Fruit fly (Drosophila melanogaster) whole organism, embryonic: ENCODE measurements around the gene CG5377.

Source experiments
- Awh ChIP-seq: fragments of 200-800 bp; sonication (Bioruptor generic); IDR thresholded peaks from 2 replicates; pipeline ENCODE4, ENCODE4 v1.3.6; 2022; ENCODE audit warnings: missing biosample characterization, missing genetic modification characterization
- C15 ChIP-seq: fragments of 200-800 bp; sonication (Bioruptor generic); IDR thresholded peaks from 3 replicates; pipeline ENCODE4 v1.3.6; 2022; ENCODE audit warnings: missing biosample characterization, missing genetic modification characterization
- CG10462 ChIP-seq: fragments of 200-800 bp; sonication (Bioruptor generic); optimal IDR thresholded peaks from 2 replicates; lab custom pipeline; 2016; ENCODE audit warnings: missing biosample characterization, missing genetic modification characterization
- CG10543 ChIP-seq: fragments of 200-800 bp; sonication (Bioruptor generic); optimal IDR thresholded peaks from 3 replicates; lab custom pipeline; 2017; ENCODE audit warnings: missing biosample characterization, mild to moderate bottlenecking, missing genetic modification characterization, moderate library complexity
- CG11560 ChIP-seq: fragments of 200-800 bp; sonication (Bioruptor generic); IDR thresholded peaks from 3 replicates; pipeline ENCODE4 v1.3.6; 2022; ENCODE audit warnings: missing biosample characterization, missing genetic modification characterization
- CG13775 ChIP-seq: fragments of 200-800 bp; sonication (Bioruptor generic); optimal IDR thresholded peaks from 3 replicates; lab custom pipeline; 2017; ENCODE audit warnings: missing biosample characterization, mild to moderate bottlenecking, missing genetic modification characterization
- CG14050 ChIP-seq: fragments of 200-800 bp; sonication (Bioruptor generic); IDR thresholded peaks from 3 replicates; pipeline ENCODE4 v1.3.6; 2022; ENCODE audit warnings: missing biosample characterization, missing genetic modification characterization
- CG17612 ChIP-seq: fragments of 200-800 bp; sonication (Bioruptor generic); IDR thresholded peaks from 2 replicates; pipeline ENCODE4 v1.3.6; 2022; ENCODE audit warnings: missing biosample characterization, missing genetic modification characterization
- CG31224 ChIP-seq: fragments of 200-800 bp; sonication (Bioruptor generic); IDR thresholded peaks from 2 replicates; pipeline ENCODE4 v1.3.6; 2022; ENCODE audit warnings: missing biosample characterization, missing genetic modification characterization
- CG3163 ChIP-seq: fragments of 200-800 bp; sonication (Bioruptor generic); optimal IDR thresholded peaks from 3 replicates; lab custom pipeline; 2016; ENCODE audit warnings: missing biosample characterization, missing genetic modification characterization
- CG32532 ChIP-seq: fragments of 200-800 bp; sonication (Bioruptor generic); IDR thresholded peaks from 2 replicates; pipeline ENCODE4 v1.3.6; 2022; ENCODE audit warnings: missing biosample characterization, missing genetic modification characterization
- CG32772 ChIP-seq: fragments of 200-800 bp; sonication (Bioruptor generic); IDR thresholded peaks from 2 replicates; pipeline ENCODE4 v1.3.6; 2022; ENCODE audit warnings: missing biosample characterization, missing genetic modification characterization
- CG4617 ChIP-seq: fragments of 200-800 bp; sonication (Bioruptor generic); optimal IDR thresholded peaks from 3 replicates; lab custom pipeline; 2016; ENCODE audit warnings: missing biosample characterization, missing genetic modification characterization, borderline replicate concordance
- CG4820 ChIP-seq: fragments of 200-800 bp; sonication (Bioruptor generic); optimal IDR thresholded peaks from 3 replicates; lab custom pipeline; 2016; ENCODE audit warnings: missing biosample characterization, missing genetic modification characterization
- CG6654 ChIP-seq: fragments of 200-800 bp; sonication (Bioruptor generic); optimal IDR thresholded peaks from 2 replicates; lab custom pipeline; 2017; ENCODE audit warnings: missing biosample characterization, mild to moderate bottlenecking, missing genetic modification characterization
- CG6689 ChIP-seq: fragments of 200-800 bp; sonication (Bioruptor generic); IDR thresholded peaks from 2 replicates; pipeline ENCODE4 v1.3.6; 2022; ENCODE audit warnings: missing biosample characterization, missing genetic modification characterization
- CG7556 ChIP-seq: fragments of 200-800 bp; sonication (Bioruptor generic); optimal IDR thresholded peaks from 2 replicates; lab custom pipeline; 2017; ENCODE audit warnings: missing biosample characterization, mild to moderate bottlenecking, missing genetic modification characterization
- D ChIP-seq, 2 experiments: fragments of 200-800 bp in 1 of 2; fragments of >200 bp in 1 of 2; sonication (Bioruptor generic) in 1 of 2; optimal IDR thresholded peaks; 2 replicates in 1 of 2; 3 replicates in 1 of 2; lab custom pipeline; 2017; ENCODE audit warnings: mild to moderate bottlenecking in 1 of 2, missing biosample characterization in 1 of 2, missing genetic modification characterization in 1 of 2, missing genetic modification reagents in 1 of 2
- D19B ChIP-seq: fragments of 200-800 bp; sonication (Bioruptor generic); optimal IDR thresholded peaks from 2 replicates; lab custom pipeline; 2017; ENCODE audit warnings: missing biosample characterization, mild to moderate bottlenecking, missing genetic modification characterization
- Dip3 ChIP-seq: fragments of 200-800 bp; sonication (Bioruptor generic); optimal IDR thresholded peaks from 3 replicates; lab custom pipeline; 2016; ENCODE audit warnings: missing biosample characterization, missing genetic modification characterization
- Hr39 ChIP-seq: fragments of >200 bp; optimal IDR thresholded peaks from 2 replicates; lab custom pipeline; 2017
- Hsf ChIP-seq: fragments of 200-800 bp; sonication (Bioruptor generic); optimal IDR thresholded peaks from 3 replicates; lab custom pipeline; 2016; ENCODE audit warnings: missing biosample characterization, missing genetic modification characterization
- Jarid2 ChIP-seq: fragments of 200-800 bp; sonication (Bioruptor generic); optimal IDR thresholded peaks from 3 replicates; lab custom pipeline; 2017; ENCODE audit warnings: mild to moderate bottlenecking, missing biosample characterization, missing genetic modification reagents, missing genetic modification characterization
- Lhr ChIP-seq: fragments of 200-800 bp; sonication (Bioruptor generic); optimal IDR thresholded peaks from 3 replicates; lab custom pipeline; 2017; ENCODE audit warnings: mild to moderate bottlenecking, missing biosample characterization, missing genetic modification reagents, missing genetic modification characterization
- MBD-R2 ChIP-seq: fragments of 200-800 bp; sonication (Bioruptor generic); IDR thresholded peaks from 2 replicates; pipeline ENCODE4 v1.3.6; 2022; ENCODE audit warnings: missing biosample characterization, missing genetic modification characterization
- Oli ChIP-seq: fragments of 200-800 bp; sonication (Bioruptor generic); optimal IDR thresholded peaks from 2 replicates; lab custom pipeline; 2018; ENCODE audit warnings: missing biosample characterization, mild to moderate bottlenecking, missing genetic modification characterization, moderate library complexity
- Scr ChIP-seq: fragments of 200-800 bp; sonication (Bioruptor generic); IDR thresholded peaks from 2 replicates; pipeline ENCODE4 v1.3.6; 2022; ENCODE audit warnings: missing biosample characterization, missing genetic modification characterization; ENCODE audit not compliant: partially characterized antibody
- abd-A ChIP-seq: fragments of 200-800 bp; sonication (Bioruptor generic); optimal IDR thresholded peaks from 3 replicates; lab custom pipeline; 2019; ENCODE audit warnings: missing biosample characterization, mild to moderate bottlenecking, missing genetic modification characterization, moderate library complexity
- bcd ChIP-seq: fragments of 200-800 bp; sonication (Bioruptor generic); optimal IDR thresholded peaks from 2 replicates; lab custom pipeline; 2017; ENCODE audit warnings: missing biosample characterization, mild to moderate bottlenecking, missing genetic modification characterization
- bowl ChIP-seq: fragments of 200-800 bp; sonication (Bioruptor generic); IDR thresholded peaks from 2 replicates; pipeline ENCODE4 v1.3.6; 2022; ENCODE audit warnings: missing biosample characterization, missing genetic modification characterization
- cato ChIP-seq: fragments of 200-800 bp; sonication (Bioruptor generic); optimal IDR thresholded peaks from 2 replicates; lab custom pipeline; 2016; ENCODE audit warnings: missing biosample characterization, missing genetic modification characterization, borderline replicate concordance
- chif ChIP-seq, 2 experiments: fragments of 200-800 bp; sonication (Bioruptor generic); optimal IDR thresholded peaks; 3 replicates each; lab custom pipeline; 2016; ENCODE audit warnings: missing biosample characterization in 2 of 2, missing genetic modification characterization in 2 of 2
- crol ChIP-seq: fragments of 200-800 bp; sonication (Bioruptor generic); IDR thresholded peaks from 2 replicates; pipeline ENCODE4 v1.3.6; 2022; ENCODE audit warnings: missing biosample characterization, missing genetic modification characterization
- dpn ChIP-seq, 2 experiments: fragments of 200-800 bp; sonication (Bioruptor generic); optimal IDR thresholded peaks; 3 replicates each; lab custom pipeline; 2016; ENCODE audit warnings: missing biosample characterization in 2 of 2, missing genetic modification characterization in 2 of 2
- exex ChIP-seq: fragments of 200-800 bp; sonication (Bioruptor generic); optimal IDR thresholded peaks from 4 replicates; lab custom pipeline; 2018; ENCODE audit warnings: missing biosample characterization, mild to moderate bottlenecking, missing genetic modification characterization, moderate library complexity
- fd64A ChIP-seq: fragments of 200-800 bp; sonication (Bioruptor generic); optimal IDR thresholded peaks from 3 replicates; lab custom pipeline; 2018; ENCODE audit warnings: missing biosample characterization, mild to moderate bottlenecking, missing genetic modification characterization
- hb ChIP-seq: fragments of 200-800 bp; sonication (Bioruptor generic); IDR thresholded peaks from 3 replicates; pipeline ENCODE4 v1.3.6; 2022; ENCODE audit warnings: missing biosample characterization, missing genetic modification characterization; ENCODE audit not compliant: partially characterized antibody
- ind ChIP-seq: fragments of 200-800 bp; sonication (Bioruptor generic); optimal IDR thresholded peaks from 3 replicates; lab custom pipeline; 2016; ENCODE audit warnings: missing biosample characterization, missing genetic modification characterization
- jigr1 ChIP-seq: fragments of 200-800 bp; sonication (Bioruptor generic); IDR thresholded peaks from 3 replicates; pipeline ENCODE4 v1.3.6; 2022; ENCODE audit warnings: missing biosample characterization, missing genetic modification characterization
- lmd ChIP-seq: fragments of 200-800 bp; sonication (Bioruptor generic); IDR thresholded peaks from 2 replicates; pipeline ENCODE4 v1.3.6; 2022; ENCODE audit warnings: missing biosample characterization, missing genetic modification characterization
- lov ChIP-seq, 2 experiments: fragments of 200-800 bp in 1 of 2; fragments of >200 bp in 1 of 2; sonication (Bioruptor generic) in 1 of 2; IDR thresholded peaks in 1 of 2; optimal IDR thresholded peaks in 1 of 2; 2 replicates in 1 of 2; 3 replicates in 1 of 2; pipeline versions ENCODE4 v1.3.6 to Lab custom; 2017 to 2022; ENCODE audit warnings: missing biosample characterization in 1 of 2, missing genetic modification characterization in 1 of 2
- mld ChIP-seq: fragments of 200-800 bp; sonication (Bioruptor generic); IDR thresholded peaks from 3 replicates; pipeline ENCODE4 v1.3.6; 2022; ENCODE audit warnings: missing biosample characterization, missing genetic modification characterization; ENCODE audit not compliant: partially characterized antibody
- nom ChIP-seq: fragments of 200-800 bp; sonication (Bioruptor generic); optimal IDR thresholded peaks from 2 replicates; lab custom pipeline; 2017; ENCODE audit warnings: missing biosample characterization, missing genetic modification characterization, mild to moderate bottlenecking, moderate library complexity, missing genetic modification reagents
- rib ChIP-seq: fragments of 200-800 bp; sonication (Bioruptor generic); IDR thresholded peaks from 2 replicates; pipeline ENCODE4 v1.3.6; 2022; ENCODE audit warnings: missing biosample characterization, missing genetic modification characterization
- schlank ChIP-seq: fragments of 200-800 bp; sonication (Bioruptor generic); optimal IDR thresholded peaks from 2 replicates; lab custom pipeline; 2018; ENCODE audit warnings: missing biosample characterization, mild to moderate bottlenecking, missing genetic modification characterization
- tll ChIP-seq, 2 experiments: fragments of 200-800 bp in 1 of 2; fragments of >200 bp in 1 of 2; sonication (Bioruptor generic) in 1 of 2; optimal IDR thresholded peaks; 2 replicates each; lab custom pipeline; 2017 to 2019; ENCODE audit warnings: missing biosample characterization in 2 of 2, missing genetic modification characterization in 2 of 2, mild to moderate bottlenecking in 1 of 2, moderate library complexity in 1 of 2
- usp ChIP-seq: fragments of >200 bp; optimal IDR thresholded peaks from 2 replicates; lab custom pipeline; 2017; ENCODE audit warnings: missing biosample characterization, missing genetic modification characterization
- wdn ChIP-seq: fragments of 200-800 bp; sonication (Bioruptor generic); IDR thresholded peaks from 2 replicates; pipeline ENCODE4 v1.3.6; 2022; ENCODE audit warnings: missing biosample characterization, missing genetic modification characterization

Gene CG5377

dm6 chr3R:22494523-22495309, 26.8 kb upstream of the CG5377 start (continued):
- no peak for TF ChIP-seq chif (GFP tag; optimal IDR thresholded peaks at IDR 0.05; lab: Kevin White, UChicago)
- TF ChIP-seq wdn (GFP tag; lab: Robert Waterston, UW), result 0 out of 2 replicates have a peak, but pooled peaks have one; percentile 37
- TF ChIP-seq Dip3 (GFP tag; lab: Kevin White, UChicago), result no peak
- TF ChIP-seq fd64A (GFP tag; lab: Kevin White, UChicago), result peak; percentile 3
- no peak for TF ChIP-seq CG32772 (GFP tag; lab: Robert Waterston, UW)
- TF ChIP-seq CG3163 (GFP tag; lab: Kevin White, UChicago), result no peak
- no peak for TF ChIP-seq tll (GFP tag; optimal IDR thresholded peaks at IDR 0.05; lab: Kevin White, UChicago)
- no peak for TF ChIP-seq C15 (GFP tag; lab: Robert Waterston, UW)
- TF ChIP-seq CG14050, result 0 out of 3 replicates have a peak, but pooled peaks have one; percentile 35
- TF ChIP-seq CG10462 (GFP tag; lab: Kevin White, UChicago), result no peak
- TF ChIP-seq Hr39 (lab: Kevin White, UChicago), result no peak
- TF ChIP-seq CG4617 (GFP tag; lab: Kevin White, UChicago), result no peak
- peak; percentile 81 for TF ChIP-seq abd-A (tag; lab: Kevin White, UChicago)
- no peak for TF ChIP-seq Lhr (GFP tag; lab: Kevin White, UChicago)
- no peak for TF ChIP-seq jigr1 (GFP tag; lab: Robert Waterston, UW)
- peak; percentile 6 for TF ChIP-seq D19B (GFP tag; lab: Kevin White, UChicago)
- peak; percentile 59 for TF ChIP-seq ind (GFP tag; lab: Kevin White, UChicago)
- TF ChIP-seq CG31224 (GFP tag; lab: Robert Waterston, UW), result no peak
- peak; percentile 33 for TF ChIP-seq CG4820 (GFP tag; lab: Kevin White, UChicago)
- TF ChIP-seq mld (GFP tag; lab: Robert Waterston, UW), result no peak
- peak; percentile 35 for TF ChIP-seq Jarid2 (GFP tag; lab: Kevin White, UChicago)
- TF ChIP-seq CG32532, result peak; percentile 11; the same call in 1 of the 2 replicates
- peak; percentile 22 for TF ChIP-seq CG6654 (GFP tag; lab: Kevin White, UChicago)
- TF ChIP-seq bcd (GFP tag; lab: Kevin White, UChicago), result peak; percentile 39
- TF ChIP-seq dpn (GFP tag; optimal IDR thresholded peaks at IDR 0.05; lab: Kevin White, UChicago), result no peak
- TF ChIP-seq lov (optimal IDR thresholded peaks at IDR 0.05; lab: Kevin White, UChicago), result no peak
- TF ChIP-seq lov (GFP tag; IDR thresholded peaks at IDR 0.05; lab: Robert Waterston, UW), result no peak
- no peak for TF ChIP-seq bowl
- no peak for TF ChIP-seq crol (GFP tag; lab: Robert Waterston, UW)
- peak; percentile 68 for TF ChIP-seq exex
- TF ChIP-seq MBD-R2 (GFP tag; lab: Robert Waterston, UW), result no peak
- no peak for TF ChIP-seq hb (GFP tag; lab: Robert Waterston, UW)
- TF ChIP-seq lmd (GFP tag; lab: Robert Waterston, UW), result peak; percentile 52; the same call in 1 of the 2 replicates
- no peak for TF ChIP-seq nom (GFP tag; lab: Kevin White, UChicago)
- no peak for TF ChIP-seq CG6689 (GFP tag; lab: Robert Waterston, UW)
- no peak for TF ChIP-seq CG17612 (GFP tag; lab: Robert Waterston, UW)
- TF ChIP-seq cato (GFP tag; lab: Kevin White, UChicago), result no peak
- TF ChIP-seq CG13775, result no peak
- TF ChIP-seq Hsf (GFP tag; lab: Kevin White, UChicago), result peak; percentile 23
- no peak for TF ChIP-seq schlank
- no peak for TF ChIP-seq D (optimal IDR thresholded peaks at IDR 0.05; lab: Kevin White, UChicago)
- TF ChIP-seq D (GFP tag; optimal IDR thresholded peaks at IDR 0.05; lab: Kevin White, UChicago), result peak; percentile 44
- TF ChIP-seq CG7556 (GFP tag; lab: Kevin White, UChicago), result peak; percentile 53
- TF ChIP-seq CG10543 (GFP tag; lab: Kevin White, UChicago), result peak; percentile 69
- no peak for TF ChIP-seq Oli (tag; lab: Kevin White, UChicago)
- TF ChIP-seq CG11560 (tag; lab: Robert Waterston, UW), result no peak
- TF ChIP-seq Scr, result no peak
- no peak for TF ChIP-seq rib (GFP tag; lab: Robert Waterston, UW)
- TF ChIP-seq usp (GFP tag; lab: Kevin White, UChicago), result no peak
- TF ChIP-seq Awh (GFP tag; lab: Robert Waterston, UW), result no peak
